Worm (Caenorhabditis elegans) whole organism, young adult: ENCODE measurements around the gene Y61A9LA.7.
A peak's percentile ranks its signal among the peaks of the same experiment; 100 is the strongest.

ENCODE experiments used
- B0261.1 ChIP-seq: sonication (generic microtip); optimal IDR thresholded peaks from 2 replicates; lab custom pipeline; 2016; ENCODE audit warnings: mild to moderate bottlenecking, missing genetic modification characterization, moderate library complexity, missing compliant biosample characterization
- B0336.3 ChIP-seq: fragments of 200-800 bp; sonication (Bioruptor generic); IDR thresholded peaks from 2 replicates; pipeline ENCODE4 v1.3.6; 2022; ENCODE audit warnings: missing genetic modification characterization, missing compliant biosample characterization
- C06A6.2 ChIP-seq: fragments of 200-800 bp; sonication (Bioruptor generic); conservative IDR thresholded peaks from 2 replicates; pipeline ENCODE4 v1.3.6; 2022; ENCODE audit warnings: missing genetic modification characterization, missing compliant biosample characterization
- D2030.7 ChIP-seq: fragments of 200-800 bp; sonication (Bioruptor generic); IDR thresholded peaks from 2 replicates; pipeline ENCODE4 v1.3.6; 2022; ENCODE audit warnings: missing genetic modification reagents, missing genetic modification characterization, missing compliant biosample characterization
- F39B2.1 ChIP-seq: fragments of 200-800 bp; sonication (Bioruptor generic); IDR thresholded peaks from 2 replicates; pipeline ENCODE4 v1.3.6; 2022; ENCODE audit warnings: missing genetic modification reagents, missing genetic modification characterization, missing compliant biosample characterization
- F49E8.2 ChIP-seq: sonication (generic microtip); optimal IDR thresholded peaks from 3 replicates; lab custom pipeline; 2017; ENCODE audit warnings: missing genetic modification characterization, mild to moderate bottlenecking, missing compliant biosample characterization, antibody characterized with exemption, moderate library complexity; ENCODE audit not compliant: insufficient read depth
- F55B11.4 ChIP-seq: sonication (generic microtip); optimal IDR thresholded peaks from 2 replicates; lab custom pipeline; 2016; ENCODE audit warnings: missing compliant biosample characterization, missing genetic modification characterization, borderline replicate concordance; ENCODE audit not compliant: insufficient read depth
- Y95B8A.8 ChIP-seq: fragments of 200-800 bp; sonication (Bioruptor generic); IDR thresholded peaks from 2 replicates; pipeline ENCODE4 v1.3.6; 2022; ENCODE audit warnings: missing genetic modification reagents, missing genetic modification characterization, missing compliant biosample characterization
- akir-1 ChIP-seq: fragments of 200-800 bp; sonication (Bioruptor generic); optimal IDR thresholded peaks from 2 replicates; lab custom pipeline; 2018; ENCODE audit warnings: mild to moderate bottlenecking, missing genetic modification characterization, moderate library complexity, missing compliant biosample characterization
- ama-1 ChIP-seq, 3 experiments: fragments of 150-350 bp in 1 of 3; sonication (generic microtip) in 2 of 3; optimal IDR thresholded peaks; 2 replicates each; lab custom pipeline; 2014 to 2018; ENCODE audit warnings: missing biosample characterization in 2 of 3, missing genetic modification characterization in 2 of 3, missing genetic modification reagents in 2 of 3
- aptf-3 ChIP-seq: fragments of 200-800 bp; sonication (Bioruptor generic); IDR thresholded peaks from 2 replicates; pipeline ENCODE4 v1.3.6; 2022; ENCODE audit warnings: missing genetic modification characterization, missing compliant biosample characterization
- athp-1 ChIP-seq: sonication (generic microtip); optimal IDR thresholded peaks from 2 replicates; lab custom pipeline; 2017; ENCODE audit warnings: mild to moderate bottlenecking, missing genetic modification characterization, missing compliant biosample characterization
- attf-5 ChIP-seq: fragments of 200-800 bp; sonication (Bioruptor generic); optimal IDR thresholded peaks from 2 replicates; lab custom pipeline; 2018; ENCODE audit warnings: mild to moderate bottlenecking, missing genetic modification characterization, missing compliant biosample characterization
- bed-1 ChIP-seq: fragments of 200-800 bp; sonication (Bioruptor generic); IDR thresholded peaks from 2 replicates; pipeline ENCODE4 v1.3.6; 2022; ENCODE audit warnings: missing genetic modification reagents, missing genetic modification characterization, missing compliant biosample characterization
- ccch-3 ChIP-seq: fragments of 200-800 bp; sonication (Bioruptor generic); optimal IDR thresholded peaks from 2 replicates; lab custom pipeline; 2018; ENCODE audit warnings: mild to moderate bottlenecking, missing genetic modification characterization, missing compliant biosample characterization
- ceh-100 ChIP-seq: fragments of 200-800 bp; sonication (Bioruptor generic); IDR thresholded peaks from 2 replicates; pipeline ENCODE4 v1.3.6; 2022; ENCODE audit warnings: missing genetic modification reagents, missing genetic modification characterization, missing compliant biosample characterization
- ceh-91 ChIP-seq: fragments of 200-800 bp; sonication (Bioruptor generic); IDR thresholded peaks from 2 replicates; pipeline ENCODE4 v1.3.6; 2022; ENCODE audit warnings: missing genetic modification reagents, missing genetic modification characterization, missing compliant biosample characterization
- dox-1 ChIP-seq: fragments of 200-800 bp; sonication (Bioruptor generic); IDR thresholded peaks from 2 replicates; pipeline ENCODE4 v1.3.6; 2022; ENCODE audit warnings: missing genetic modification reagents, missing genetic modification characterization, missing compliant biosample characterization
- efl-1 ChIP-seq: fragments of 150-350 bp; optimal IDR thresholded peaks from 2 replicates; lab custom pipeline; 2014; ENCODE audit warnings: missing biosample characterization, missing genetic modification reagents, missing genetic modification characterization
- egl-44 ChIP-seq: fragments of 200-800 bp; sonication (Bioruptor generic); IDR thresholded peaks from 2 replicates; pipeline ENCODE4 v1.3.6; 2022; ENCODE audit warnings: missing genetic modification reagents, missing genetic modification characterization, missing compliant biosample characterization
- him-1 ChIP-seq: sonication (generic microtip); optimal IDR thresholded peaks from 2 replicates; lab custom pipeline; 2016; ENCODE audit warnings: missing genotype, missing genetic modification reagents, missing genetic modification characterization, missing compliant biosample characterization
- hlh-12 ChIP-seq: sonication (generic microtip); optimal IDR thresholded peaks from 2 replicates; lab custom pipeline; 2016; ENCODE audit warnings: missing genetic modification characterization, missing compliant biosample characterization
- hlh-26 ChIP-seq: fragments of 200-800 bp; sonication (Bioruptor generic); conservative IDR thresholded peaks from 2 replicates; pipeline ENCODE4 v1.3.6; 2022; ENCODE audit warnings: missing genetic modification reagents, missing genetic modification characterization, missing compliant biosample characterization
- hmg-1.2 ChIP-seq: fragments of 200-800 bp; sonication (Bioruptor generic); IDR thresholded peaks from 2 replicates; pipeline ENCODE4 v1.3.6; 2022; ENCODE audit warnings: missing genetic modification reagents, missing genetic modification characterization, missing compliant biosample characterization
- hsf-1 ChIP-seq: fragments of 200-800 bp; sonication (Bioruptor generic); IDR thresholded peaks from 2 replicates; pipeline ENCODE4 v1.3.6; 2022; ENCODE audit warnings: missing genetic modification reagents, missing genetic modification characterization, missing compliant biosample characterization
- lag-1 ChIP-seq: fragments of 200-800 bp; sonication (Bioruptor generic); IDR thresholded peaks from 2 replicates; pipeline ENCODE4 v1.3.6; 2022; ENCODE audit warnings: missing genetic modification reagents, missing genetic modification characterization, missing compliant biosample characterization
- let-607 ChIP-seq, 2 experiments: fragments of 200-800 bp in 1 of 2; sonication (Bioruptor generic) in 1 of 2; sonication (generic microtip) in 1 of 2; optimal IDR thresholded peaks; 2 replicates each; lab custom pipeline; 2016 to 2018; ENCODE audit warnings: mild to moderate bottlenecking in 2 of 2, missing compliant biosample characterization in 2 of 2, missing genetic modification characterization in 2 of 2, moderate library complexity in 2 of 2, missing genotype in 1 of 2
- lin-35 ChIP-seq, 3 experiments: fragments of 150-350 bp in 2 of 3; sonication (generic microtip) in 1 of 3; optimal IDR thresholded peaks; 2 replicates each; lab custom pipeline; 2014 to 2018; ENCODE audit warnings: missing biosample characterization in 3 of 3, missing genetic modification characterization in 3 of 3, missing genetic modification reagents in 3 of 3
- lin-40 ChIP-seq: sonication (generic microtip); optimal IDR thresholded peaks from 2 replicates; lab custom pipeline; 2016; ENCODE audit warnings: missing genetic modification characterization, mild to moderate bottlenecking, missing compliant biosample characterization, missing genotype, missing genetic modification reagents
- mxl-1 ChIP-seq: sonication (generic microtip); optimal IDR thresholded peaks from 2 replicates; lab custom pipeline; 2016; ENCODE audit warnings: missing genetic modification characterization, missing compliant biosample characterization
- nfya-1 ChIP-seq: sonication (generic microtip); optimal IDR thresholded peaks from 2 replicates; lab custom pipeline; 2017; ENCODE audit warnings: antibody characterized with exemption, missing compliant biosample characterization, missing genetic modification characterization, borderline replicate concordance; ENCODE audit not compliant: insufficient read depth
- nfya-2 ChIP-seq: fragments of 200-800 bp; sonication (Bioruptor generic); IDR thresholded peaks from 2 replicates; pipeline ENCODE4 v1.3.6; 2022; ENCODE audit warnings: missing genetic modification reagents, missing genetic modification characterization, missing compliant biosample characterization
- nhr-120 ChIP-seq: fragments of 200-800 bp; sonication (Bioruptor generic); IDR thresholded peaks from 2 replicates; pipeline ENCODE4 v1.3.6; 2022; ENCODE audit warnings: missing genetic modification characterization, missing compliant biosample characterization
- nhr-27 ChIP-seq: fragments of 200-800 bp; sonication (Bioruptor generic); optimal IDR thresholded peaks from 2 replicates; lab custom pipeline; 2018; ENCODE audit warnings: mild to moderate bottlenecking, missing genetic modification characterization, moderate library complexity, missing compliant biosample characterization
- nhr-80 ChIP-seq: sonication (generic microtip); optimal IDR thresholded peaks from 2 replicates; lab custom pipeline; 2016; ENCODE audit warnings: missing genetic modification characterization, missing compliant biosample characterization
- pha-4 ChIP-seq: fragments of 150-350 bp; sonication (generic microtip); optimal IDR thresholded peaks from 2 replicates; lab custom pipeline; 2014; ENCODE audit warnings: missing biosample characterization, missing genetic modification reagents, missing genetic modification characterization
- snpc-3.4 ChIP-seq: sonication (generic microtip); optimal IDR thresholded peaks from 2 replicates; lab custom pipeline; 2017; ENCODE audit warnings: missing genetic modification characterization, mild to moderate bottlenecking, missing compliant biosample characterization, antibody characterized with exemption, moderate library complexity, missing genotype, missing genetic modification reagents
- tbx-9 ChIP-seq: sonication (generic microtip); optimal IDR thresholded peaks from 2 replicates; lab custom pipeline; 2016; ENCODE audit warnings: borderline replicate concordance, missing genetic modification characterization, inconsistent platforms, missing compliant biosample characterization
- xnd-1 ChIP-seq: sonication (generic microtip); optimal IDR thresholded peaks from 2 replicates; lab custom pipeline; 2016; ENCODE audit warnings: missing genotype, missing genetic modification reagents, missing genetic modification characterization, missing compliant biosample characterization
- zfh-2 ChIP-seq: fragments of 200-800 bp; sonication (Bioruptor generic); conservative IDR thresholded peaks from 2 replicates; pipeline ENCODE4 v1.3.6; 2022; ENCODE audit warnings: missing genetic modification reagents, missing genetic modification characterization, missing compliant biosample characterization
- ztf-26 ChIP-seq: sonication (generic microtip); optimal IDR thresholded peaks from 2 replicates; lab custom pipeline; 2017; ENCODE audit warnings: missing genetic modification characterization, missing compliant biosample characterization
- ztf-3 ChIP-seq: fragments of 200-800 bp; sonication (Bioruptor generic); optimal IDR thresholded peaks from 2 replicates; lab custom pipeline; 2018; ENCODE audit warnings: mild to moderate bottlenecking, missing genetic modification characterization, missing compliant biosample characterization
- ztf-6 ChIP-seq: fragments of 200-800 bp; sonication (Bioruptor generic); IDR thresholded peaks from 2 replicates; pipeline ENCODE4 v1.3.6; 2022; ENCODE audit warnings: missing genetic modification reagents, missing genetic modification characterization, missing compliant biosample characterization

Y61A9LA.7 gene

ce11 chrV:4550459-4550858, 9.1 kb downstream of the Y61A9LA.7 start:
- TF ChIP-seq dox-1 (GFP tag; lab: Robert Waterston, UW), result no peak
- TF ChIP-seq bed-1 (GFP tag; lab: Robert Waterston, UW), result no peak
- TF ChIP-seq nfya-1 (tag; lab: Kevin White, UChicago), result no peak
- no peak for TF ChIP-seq D2030.7 (GFP tag; lab: Robert Waterston, UW)
- no peak for TF ChIP-seq attf-5 (GFP tag; lab: Kevin White, UChicago)
- peak in 1 of 2 experiments; percentile 7 for TF ChIP-seq let-607 (tag; optimal IDR thresholded peaks at IDR 0.05; lab: Kevin White, UChicago)
- TF ChIP-seq C06A6.2 (GFP tag; lab: Robert Waterston, UW), result no peak
- peak; percentile 70 for TF ChIP-seq zfh-2 (GFP tag; lab: Robert Waterston, UW)
- TF ChIP-seq pha-4 (tag; lab: Kevin White, UChicago), result no peak
- 0 out of 2 replicates have a peak, but pooled peaks have one; percentile 24 for TF ChIP-seq B0336.3
- no peak for TF ChIP-seq athp-1 (tag; lab: Kevin White, UChicago)
- TF ChIP-seq him-1 (tag; lab: Kevin White, UChicago), result no peak
- no peak for TF ChIP-seq F39B2.1
- no peak for TF ChIP-seq ztf-3 (GFP tag; lab: Kevin White, UChicago)
- no peak for TF ChIP-seq mxl-1 (tag; lab: Kevin White, UChicago)
- peak; percentile 50 for TF ChIP-seq nhr-80
- no peak for TF ChIP-seq Y95B8A.8 (GFP tag; lab: Robert Waterston, UW)
- no peak for TF ChIP-seq B0261.1 (tag; lab: Kevin White, UChicago)
- peak; percentile 49; the same call in 1 of the 2 replicates for TF ChIP-seq hmg-1.2 (GFP tag; lab: Robert Waterston, UW)
- no peak for TF ChIP-seq akir-1
- TF ChIP-seq nhr-27 (tag; lab: Kevin White, UChicago), result no peak
- TF ChIP-seq ceh-100 (GFP tag; lab: Robert Waterston, UW), result no peak
- peak; percentile 13 for TF ChIP-seq ztf-26 (tag; lab: Kevin White, UChicago)
- TF ChIP-seq snpc-3.4, result no peak
- TF ChIP-seq hsf-1, result no peak
- TF ChIP-seq ccch-3, result no peak
- no peak for TF ChIP-seq nfya-2 (GFP tag; lab: Robert Waterston, UW)
- no peak for TF ChIP-seq ztf-6 (GFP tag; lab: Robert Waterston, UW)
- no peak for TF ChIP-seq F49E8.2 (tag; lab: Kevin White, UChicago)
- TF ChIP-seq lin-40 (tag; lab: Kevin White, UChicago), result peak; percentile 17
- no peak for TF ChIP-seq hlh-12 (tag; lab: Kevin White, UChicago)
- no peak for TF ChIP-seq egl-44 (GFP tag; lab: Robert Waterston, UW)
- TF ChIP-seq lin-35 (GFP tag; optimal IDR thresholded peaks at IDR 0.05; lab: Kevin White, UChicago), result no peak

- TF ChIP-seq ama-1 (optimal IDR thresholded peaks at IDR 0.05; lab: Kevin White, UChicago), result no peak
- TF ChIP-seq ama-1 (GFP tag; optimal IDR thresholded peaks at IDR 0.05; lab: Kevin White, UChicago), result no peak
- TF ChIP-seq egl-44 (GFP tag; lab: Robert Waterston, UW), result no peak
- no peak for TF ChIP-seq nhr-120 (GFP tag; lab: Robert Waterston, UW)
- no peak for TF ChIP-seq tbx-9 (tag; lab: Kevin White, UChicago)
- TF ChIP-seq hlh-26, result no peak
- TF ChIP-seq lag-1, result no peak
- TF ChIP-seq B0336.3, result no peak
- no peak for TF ChIP-seq efl-1 (GFP tag; lab: Kevin White, UChicago)
- TF ChIP-seq aptf-3 (GFP tag; lab: Robert Waterston, UW), result no peak
- no peak for TF ChIP-seq xnd-1 (tag; lab: Kevin White, UChicago)
- TF ChIP-seq ceh-100 (GFP tag; lab: Robert Waterston, UW), result no peak
- no peak for TF ChIP-seq ceh-91 (GFP tag; lab: Robert Waterston, UW)
- no peak for TF ChIP-seq F55B11.4 (tag; lab: Kevin White, UChicago)
Observed at ce11 chrV:4549191-4549590, 10.4 kb downstream of the Y61A9LA.7 start, which contains the start of gene sos-1. sos-1 (minus strand) TSS chrV:4549291.
